Worm (Caenorhabditis elegans) whole organism, L1 larva: ENCODE data around the gene C38C3.3.

ENCODE experiments used
- aly-2 ChIP-seq: fragments of 150-350 bp; optimal IDR thresholded peaks from 2 replicates; lab custom pipeline; 2014; ENCODE audit warnings: missing biosample characterization, missing genetic modification characterization
- ceh-63 ChIP-seq: fragments of 200-800 bp; sonication (Bioruptor generic); optimal IDR thresholded peaks from 2 replicates; lab custom pipeline; 2018; ENCODE audit warnings: mild to moderate bottlenecking, missing genetic modification characterization, missing compliant biosample characterization
- efl-3 ChIP-seq: fragments of 200-800 bp; sonication (Bioruptor generic); optimal IDR thresholded peaks from 2 replicates; lab custom pipeline; 2018; ENCODE audit warnings: mild to moderate bottlenecking, missing genetic modification characterization, missing compliant biosample characterization
- hlh-4 ChIP-seq: sonication (generic microtip); optimal IDR thresholded peaks from 2 replicates; lab custom pipeline; 2016; ENCODE audit warnings: mild to moderate bottlenecking, missing genetic modification characterization, missing compliant biosample characterization
- lin-13 ChIP-seq: fragments of 150-350 bp; optimal IDR thresholded peaks from 2 replicates; lab custom pipeline; 2014; ENCODE audit warnings: missing biosample characterization, missing genetic modification reagents, missing genetic modification characterization
- mdl-1 ChIP-seq, 2 experiments: fragments of 150-350 bp; optimal IDR thresholded peaks; 2 replicates each; lab custom pipeline; 2014 to 2017; ENCODE audit warnings: missing biosample characterization in 2 of 2, missing genetic modification characterization in 2 of 2, inconsistent platforms in 1 of 2
- unc-62 ChIP-seq: fragments of 150-350 bp; optimal IDR thresholded peaks from 2 replicates; lab custom pipeline; 2014; ENCODE audit warnings: missing biosample characterization, missing genetic modification reagents, missing genetic modification characterization
- ztf-11 ChIP-seq, 2 experiments: sonication (generic microtip); optimal IDR thresholded peaks; 2 replicates each; lab custom pipeline; 2016 to 2017; ENCODE audit warnings: missing genetic modification characterization in 2 of 2, missing biosample characterization in 1 of 2, missing compliant biosample characterization in 1 of 2

DNA sequence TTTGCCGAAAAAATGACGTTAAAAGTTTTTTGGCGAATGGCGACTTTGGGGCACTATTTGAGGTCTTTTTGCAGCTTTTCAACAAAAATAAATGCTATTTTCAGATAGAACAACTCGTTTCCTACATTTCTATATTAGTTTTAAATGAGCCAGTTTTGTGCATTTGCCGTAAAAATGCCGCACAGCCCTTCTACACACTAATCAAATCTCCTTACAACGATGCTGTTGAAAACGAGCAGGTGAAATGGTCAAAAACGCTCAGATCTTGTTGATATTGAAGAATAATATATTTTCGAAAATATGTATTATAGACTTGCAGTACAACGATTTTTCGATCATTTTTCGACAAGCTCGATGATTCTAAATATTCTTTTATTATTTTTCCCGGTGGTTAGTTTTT lies 40.7 kb upstream of the C38C3.3 start, which contains the start of gene chil-14:
- TF ChIP-seq ztf-11 (tag; optimal IDR thresholded peaks at IDR 0.05; lab: Kevin White, UChicago) (no peak), efl-3 (no peak), mdl-1 (tag; optimal IDR thresholded peaks at IDR 0.05; lab: Kevin White, UChicago) (no peak), hlh-4 (no peak), unc-62 (GFP tag; lab: Kevin White, UChicago) (no peak), ceh-63 (GFP tag; lab: Kevin White, UChicago) (no peak), aly-2 (tag; lab: Kevin White, UChicago) (no peak), lin-13 (GFP tag; lab: Kevin White, UChicago) (no peak)
